Worm (Caenorhabditis elegans) whole organism, young adult: ENCODE measurements around the gene szy-2.

ENCODE experiments used
- B0019.2 ChIP-seq: fragments of 200-800 bp; sonication (Bioruptor generic); conservative IDR thresholded peaks from 2 replicates; pipeline ENCODE4 v1.3.6; 2022; ENCODE audit warnings: missing genetic modification reagents, missing genetic modification characterization, missing compliant biosample characterization
- B0261.1 ChIP-seq: sonication (generic microtip); optimal IDR thresholded peaks from 2 replicates; lab custom pipeline; 2016; ENCODE audit warnings: mild to moderate bottlenecking, missing genetic modification characterization, moderate library complexity, missing compliant biosample characterization
- C06A6.2 ChIP-seq: fragments of 200-800 bp; sonication (Bioruptor generic); conservative IDR thresholded peaks from 2 replicates; pipeline ENCODE4 v1.3.6; 2022; ENCODE audit warnings: missing genetic modification characterization, missing compliant biosample characterization
- C17E4.6 ChIP-seq: fragments of 200-800 bp; sonication (Bioruptor generic); IDR thresholded peaks from 2 replicates; pipeline ENCODE4 v1.3.6; 2022; ENCODE audit warnings: missing genetic modification reagents, missing genetic modification characterization, missing compliant biosample characterization
- F10E7.11 ChIP-seq: sonication (generic microtip); optimal IDR thresholded peaks from 2 replicates; lab custom pipeline; 2017; ENCODE audit warnings: mild to moderate bottlenecking, missing genetic modification characterization, moderate library complexity, missing compliant biosample characterization
- F23B12.7 ChIP-seq: sonication (generic microtip); optimal IDR thresholded peaks from 2 replicates; lab custom pipeline; 2017; ENCODE audit warnings: missing genetic modification characterization, mild to moderate bottlenecking, missing compliant biosample characterization, antibody characterized with exemption, moderate library complexity; ENCODE audit not compliant: insufficient read depth
- F39B2.1 ChIP-seq: fragments of 200-800 bp; sonication (Bioruptor generic); IDR thresholded peaks from 2 replicates; pipeline ENCODE4 v1.3.6; 2022; ENCODE audit warnings: missing genetic modification reagents, missing genetic modification characterization, missing compliant biosample characterization
- K12H6.12 ChIP-seq: fragments of 200-800 bp; sonication (Bioruptor generic); optimal IDR thresholded peaks from 2 replicates; lab custom pipeline; 2018; ENCODE audit warnings: mild to moderate bottlenecking, missing genetic modification characterization, missing compliant biosample characterization
- T26A5.8 ChIP-seq: sonication (generic microtip); optimal IDR thresholded peaks from 2 replicates; lab custom pipeline; 2016; ENCODE audit warnings: missing genetic modification characterization, missing compliant biosample characterization
- Y67H2A.10 ChIP-seq: fragments of 200-800 bp; sonication (Bioruptor generic); conservative IDR thresholded peaks from 2 replicates; pipeline ENCODE4 v1.3.6; 2022; ENCODE audit warnings: missing genetic modification reagents, missing genetic modification characterization, missing compliant biosample characterization
- Y79H2A.3 ChIP-seq: fragments of 200-800 bp; sonication (Bioruptor generic); conservative IDR thresholded peaks from 2 replicates; pipeline ENCODE4 v1.3.6; 2022; ENCODE audit warnings: missing genetic modification reagents, missing genetic modification characterization, missing compliant biosample characterization
- akir-1 ChIP-seq: fragments of 200-800 bp; sonication (Bioruptor generic); optimal IDR thresholded peaks from 2 replicates; lab custom pipeline; 2018; ENCODE audit warnings: mild to moderate bottlenecking, missing genetic modification characterization, moderate library complexity, missing compliant biosample characterization
- aptf-2 ChIP-seq: fragments of 200-800 bp; sonication (Bioruptor generic); conservative IDR thresholded peaks from 2 replicates; pipeline ENCODE4 v1.3.6; 2022; ENCODE audit warnings: missing genetic modification reagents, missing genetic modification characterization, missing compliant biosample characterization
- athp-1 ChIP-seq: sonication (generic microtip); optimal IDR thresholded peaks from 2 replicates; lab custom pipeline; 2017; ENCODE audit warnings: mild to moderate bottlenecking, missing genetic modification characterization, missing compliant biosample characterization
- ceh-100 ChIP-seq: fragments of 200-800 bp; sonication (Bioruptor generic); IDR thresholded peaks from 2 replicates; pipeline ENCODE4 v1.3.6; 2022; ENCODE audit warnings: missing genetic modification reagents, missing genetic modification characterization, missing compliant biosample characterization
- ceh-27 ChIP-seq: fragments of 200-800 bp; sonication (Bioruptor generic); optimal IDR thresholded peaks from 2 replicates; lab custom pipeline; 2018; ENCODE audit warnings: mild to moderate bottlenecking, missing genetic modification characterization, moderate library complexity, missing compliant biosample characterization
- ceh-40 ChIP-seq: fragments of 200-800 bp; sonication (Bioruptor generic); IDR thresholded peaks from 2 replicates; pipeline ENCODE4 v1.3.6; 2022; ENCODE audit warnings: missing genetic modification characterization, missing compliant biosample characterization
- ceh-58 ChIP-seq: fragments of 200-800 bp; sonication (Bioruptor generic); IDR thresholded peaks from 2 replicates; pipeline ENCODE4 v1.3.6; 2022; ENCODE audit warnings: missing genetic modification characterization, missing compliant biosample characterization
- dpff-1 ChIP-seq: sonication (generic microtip); optimal IDR thresholded peaks from 2 replicates; lab custom pipeline; 2017; ENCODE audit warnings: mild to moderate bottlenecking, missing genetic modification characterization, missing compliant biosample characterization
- dpl-1 ChIP-seq: fragments of 150-350 bp; optimal IDR thresholded peaks from 2 replicates; lab custom pipeline; 2014; ENCODE audit warnings: missing biosample characterization, missing genetic modification reagents, missing genetic modification characterization
- efl-1 ChIP-seq: fragments of 150-350 bp; optimal IDR thresholded peaks from 2 replicates; lab custom pipeline; 2014; ENCODE audit warnings: missing biosample characterization, missing genetic modification reagents, missing genetic modification characterization
- egl-18 ChIP-seq: fragments of 200-800 bp; sonication (Bioruptor generic); IDR thresholded peaks from 2 replicates; pipeline ENCODE4 v1.3.6; 2022; ENCODE audit warnings: missing genetic modification reagents, missing genetic modification characterization, missing compliant biosample characterization
- egl-44 ChIP-seq: fragments of 200-800 bp; sonication (Bioruptor generic); IDR thresholded peaks from 2 replicates; pipeline ENCODE4 v1.3.6; 2022; ENCODE audit warnings: missing genetic modification reagents, missing genetic modification characterization, missing compliant biosample characterization
- hmg-1.2 ChIP-seq: fragments of 200-800 bp; sonication (Bioruptor generic); IDR thresholded peaks from 2 replicates; pipeline ENCODE4 v1.3.6; 2022; ENCODE audit warnings: missing genetic modification reagents, missing genetic modification characterization, missing compliant biosample characterization
- hmg-20 ChIP-seq: fragments of 200-800 bp; sonication (Bioruptor generic); IDR thresholded peaks from 2 replicates; pipeline ENCODE4 v1.3.6; 2022; ENCODE audit warnings: missing genetic modification reagents, missing genetic modification characterization, missing compliant biosample characterization
- hsf-1 ChIP-seq: fragments of 200-800 bp; sonication (Bioruptor generic); IDR thresholded peaks from 2 replicates; pipeline ENCODE4 v1.3.6; 2022; ENCODE audit warnings: missing genetic modification reagents, missing genetic modification characterization, missing compliant biosample characterization
- lag-1 ChIP-seq: fragments of 200-800 bp; sonication (Bioruptor generic); IDR thresholded peaks from 2 replicates; pipeline ENCODE4 v1.3.6; 2022; ENCODE audit warnings: missing genetic modification reagents, missing genetic modification characterization, missing compliant biosample characterization
- let-607 ChIP-seq, 2 experiments: fragments of 200-800 bp in 1 of 2; sonication (Bioruptor generic) in 1 of 2; sonication (generic microtip) in 1 of 2; optimal IDR thresholded peaks; 2 replicates each; lab custom pipeline; 2016 to 2018; ENCODE audit warnings: mild to moderate bottlenecking in 2 of 2, missing compliant biosample characterization in 2 of 2, missing genetic modification characterization in 2 of 2, moderate library complexity in 2 of 2, missing genotype in 1 of 2
- lin-40 ChIP-seq: sonication (generic microtip); optimal IDR thresholded peaks from 2 replicates; lab custom pipeline; 2016; ENCODE audit warnings: missing genetic modification characterization, mild to moderate bottlenecking, missing compliant biosample characterization, missing genotype, missing genetic modification reagents
- lsy-27 ChIP-seq: sonication (generic microtip); optimal IDR thresholded peaks from 2 replicates; lab custom pipeline; 2017; ENCODE audit warnings: missing genetic modification characterization, mild to moderate bottlenecking, missing compliant biosample characterization, antibody characterized with exemption, missing genotype, borderline replicate concordance; ENCODE audit not compliant: insufficient read depth
- madf-3 ChIP-seq: fragments of 200-800 bp; sonication (Bioruptor generic); IDR thresholded peaks from 2 replicates; pipeline ENCODE4 v1.3.6; 2022; ENCODE audit warnings: missing genetic modification reagents, missing genetic modification characterization, missing compliant biosample characterization
- madf-8 ChIP-seq: fragments of 200-800 bp; sonication (Bioruptor generic); conservative IDR thresholded peaks from 2 replicates; pipeline ENCODE4 v1.3.6; 2022; ENCODE audit warnings: missing genetic modification reagents, missing genetic modification characterization, missing compliant biosample characterization
- mel-28 ChIP-seq: sonication (generic microtip); optimal IDR thresholded peaks from 2 replicates; lab custom pipeline; 2016; ENCODE audit warnings: borderline replicate concordance, mild to moderate bottlenecking, missing genetic modification characterization, missing compliant biosample characterization
- nfya-2 ChIP-seq: fragments of 200-800 bp; sonication (Bioruptor generic); IDR thresholded peaks from 2 replicates; pipeline ENCODE4 v1.3.6; 2022; ENCODE audit warnings: missing genetic modification reagents, missing genetic modification characterization, missing compliant biosample characterization
- nhr-90 ChIP-seq: sonication (generic microtip); optimal IDR thresholded peaks from 2 replicates; lab custom pipeline; 2016; ENCODE audit warnings: missing genotype, mild to moderate bottlenecking, missing genetic modification characterization, missing compliant biosample characterization
- pbrm-1 ChIP-seq: fragments of 200-800 bp; sonication (Bioruptor generic); IDR thresholded peaks from 2 replicates; pipeline ENCODE4 v1.3.6; 2022; ENCODE audit warnings: missing genetic modification reagents, missing genetic modification characterization, missing compliant biosample characterization
- pha-4 ChIP-seq: fragments of 150-350 bp; sonication (generic microtip); optimal IDR thresholded peaks from 2 replicates; lab custom pipeline; 2014; ENCODE audit warnings: missing biosample characterization, missing genetic modification reagents, missing genetic modification characterization
- rec-8 ChIP-seq, 2 experiments: sonication (generic microtip); optimal IDR thresholded peaks; 2 replicates each; lab custom pipeline; 2016; ENCODE audit warnings: mild to moderate bottlenecking in 2 of 2, missing genetic modification characterization in 2 of 2, missing genetic modification reagents in 2 of 2, missing genotype in 2 of 2, missing biosample characterization in 1 of 2, missing compliant biosample characterization in 1 of 2, moderate library complexity in 1 of 2
- rpc-1 ChIP-seq, 2 experiments: fragments of 150-350 bp in 1 of 2; sonication (generic microtip) in 1 of 2; optimal IDR thresholded peaks; 2 replicates each; lab custom pipeline; 2014 to 2018; ENCODE audit warnings: missing biosample characterization in 1 of 2, missing genetic modification characterization in 1 of 2, missing genetic modification reagents in 1 of 2, missing genotype in 1 of 2
- sdz-38 ChIP-seq: sonication (generic microtip); optimal IDR thresholded peaks from 2 replicates; lab custom pipeline; 2016; ENCODE audit warnings: missing genotype, missing genetic modification characterization, missing compliant biosample characterization
- sea-2 ChIP-seq: fragments of 200-800 bp; sonication (Bioruptor generic); IDR thresholded peaks from 2 replicates; pipeline ENCODE4 v1.3.6; 2022; ENCODE audit warnings: missing genetic modification characterization, missing compliant biosample characterization
- somi-1 ChIP-seq: fragments of 200-800 bp; sonication (Bioruptor generic); optimal IDR thresholded peaks from 2 replicates; lab custom pipeline; 2018; ENCODE audit warnings: mild to moderate bottlenecking, missing genetic modification characterization, missing compliant biosample characterization
- tlf-1 ChIP-seq: fragments of 200-800 bp; sonication (Bioruptor generic); optimal IDR thresholded peaks from 2 replicates; lab custom pipeline; 2018; ENCODE audit warnings: mild to moderate bottlenecking, missing genetic modification characterization, missing compliant biosample characterization
- unc-62 ChIP-seq: fragments of 150-350 bp; optimal IDR thresholded peaks from 2 replicates; lab custom pipeline; 2014; ENCODE audit warnings: missing biosample characterization, missing genetic modification reagents, missing genetic modification characterization
- xnd-1 ChIP-seq: sonication (generic microtip); optimal IDR thresholded peaks from 2 replicates; lab custom pipeline; 2016; ENCODE audit warnings: missing genotype, missing genetic modification reagents, missing genetic modification characterization, missing compliant biosample characterization
- ztf-18 ChIP-seq: sonication (generic microtip); optimal IDR thresholded peaks from 2 replicates; lab custom pipeline; 2016; ENCODE audit warnings: missing genotype, mild to moderate bottlenecking, missing genetic modification characterization, missing compliant biosample characterization
- ztf-22 ChIP-seq: fragments of 200-800 bp; sonication (Bioruptor generic); optimal IDR thresholded peaks from 2 replicates; lab custom pipeline; 2018; ENCODE audit warnings: mild to moderate bottlenecking, missing genetic modification characterization, moderate library complexity, missing compliant biosample characterization
- ztf-25 ChIP-seq: fragments of 200-800 bp; sonication (Bioruptor generic); IDR thresholded peaks from 2 replicates; pipeline ENCODE4 v1.3.6; 2022; ENCODE audit warnings: missing genetic modification reagents, missing genetic modification characterization, missing compliant biosample characterization

Gene szy-2

DNA sequence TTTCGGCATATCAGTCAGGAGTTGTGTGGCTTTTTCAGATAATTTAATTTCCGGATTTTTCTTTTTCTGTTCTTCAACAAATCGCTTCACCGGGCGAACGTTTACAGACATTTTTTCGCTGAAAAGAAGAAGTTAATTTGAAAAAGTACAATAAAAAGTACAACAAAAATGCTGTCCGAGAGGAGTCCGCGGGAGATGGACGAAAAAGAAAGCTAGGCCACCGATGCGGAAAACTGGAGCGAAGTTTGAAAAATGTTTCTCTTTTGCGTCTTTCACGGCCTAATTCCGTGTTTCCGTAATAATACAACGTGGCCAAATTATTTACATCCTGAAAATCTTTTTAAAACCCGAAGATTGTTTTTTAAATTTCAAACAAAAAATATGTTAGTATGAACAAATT is 21.8 kb downstream of the szy-2 start, which contains the start of gene thoc-5 (continued):
- TF ChIP-seq pha-4 (tag; lab: Kevin White, UChicago) (no peak), lag-1 (GFP tag; lab: Robert Waterston, UW) (0 out of 2 replicates have a peak, but pooled peaks have one; percentile 74), ceh-100 (GFP tag; lab: Robert Waterston, UW) (0 out of 2 replicates have a peak, but pooled peaks have one; percentile 42), mel-28 (tag; lab: Kevin White, UChicago) (no peak), B0261.1 (tag; lab: Kevin White, UChicago) (no peak), nhr-90 (tag; lab: Kevin White, UChicago) (no peak), F10E7.11 (tag; lab: Kevin White, UChicago) (peak; percentile 38), sdz-38 (tag; lab: Kevin White, UChicago) (no peak), dpff-1 (tag; lab: Kevin White, UChicago) (no peak), egl-44 (GFP tag; lab: Robert Waterston, UW) (no peak), efl-1 (peak; percentile 70), madf-3 (no peak), B0019.2 (GFP tag; lab: Robert Waterston, UW) (no peak), ztf-22 (GFP tag; lab: Kevin White, UChicago) (no peak), aptf-2 (peak; percentile 75), egl-18 (GFP tag; lab: Robert Waterston, UW) (no peak), F23B12.7 (tag; lab: Kevin White, UChicago) (no peak), Y79H2A.3 (no peak), ztf-18 (no peak), ztf-25 (GFP tag; lab: Robert Waterston, UW) (no peak), let-607 (tag; optimal IDR thresholded peaks at IDR 0.05; lab: Kevin White, UChicago) (peak in 1 of 2 experiments; percentile 56), Y67H2A.10 (GFP tag; lab: Robert Waterston, UW) (no peak), madf-8 (GFP tag; lab: Robert Waterston, UW) (peak; percentile 47), xnd-1 (peak; percentile 30), pbrm-1 (peak; percentile 61; the same call in 1 of the 2 replicates), ceh-27 (GFP tag; lab: Kevin White, UChicago) (peak; percentile 87), F39B2.1 (GFP tag; lab: Robert Waterston, UW) (no peak), C17E4.6 (GFP tag; lab: Robert Waterston, UW) (no peak), hmg-1.2 (GFP tag; lab: Robert Waterston, UW) (peak; percentile 26; the same call in 1 of the 2 replicates), nfya-2 (GFP tag; lab: Robert Waterston, UW) (no peak), rec-8 (tag; optimal IDR thresholded peaks at IDR 0.05; lab: Kevin White, UChicago) (peak; percentile 45 to 56), K12H6.12 (peak; percentile 63), tlf-1 (GFP tag; lab: Kevin White, UChicago) (no peak), C06A6.2 (GFP tag; lab: Robert Waterston, UW) (no peak), athp-1 (tag; lab: Kevin White, UChicago) (peak; percentile 35), dpl-1 (GFP tag; lab: Kevin White, UChicago) (peak; percentile 83), rpc-1 (optimal IDR thresholded peaks at IDR 0.05; lab: Kevin White, UChicago) (no peak), rpc-1 (tag; optimal IDR thresholded peaks at IDR 0.05; lab: Kevin White, UChicago) (no peak), sea-2 (GFP tag; lab: Robert Waterston, UW) (no peak), somi-1 (GFP tag; lab: Kevin White, UChicago) (no peak), hsf-1 (GFP tag; lab: Robert Waterston, UW) (no peak), lin-40 (peak; percentile 66), hmg-20 (GFP tag; lab: Robert Waterston, UW) (peak; percentile 59; the same call in 1 of the 2 replicates), akir-1 (GFP tag; lab: Kevin White, UChicago) (no peak), ceh-58 (GFP tag; lab: Robert Waterston, UW) (no peak), lsy-27 (tag; lab: Kevin White, UChicago) (no peak), unc-62 (GFP tag; lab: Kevin White, UChicago) (no peak), ceh-40 (GFP tag; lab: Robert Waterston, UW) (0 out of 2 replicates have a peak, but pooled peaks have one; percentile 43), T26A5.8 (no peak)
